Worm (Caenorhabditis elegans): ENCODE results near the gene F26D11.1.

- TF ChIP-seq ztf-22 (GFP tag; optimal IDR thresholded peaks at IDR 0.05): no peak
- no peak for TF ChIP-seq nfya-2 (GFP tag; IDR thresholded peaks at IDR 0.05)
- no peak for TF ChIP-seq ama-1 (optimal IDR thresholded peaks at IDR 0.05)
- TF ChIP-seq ama-1 (GFP tag; optimal IDR thresholded peaks at IDR 0.05): no peak
- TF ChIP-seq snpc-4 (GFP tag; optimal IDR thresholded peaks at IDR 0.05): no peak
- no peak for TF ChIP-seq snpc-4 (tag; optimal IDR thresholded peaks at IDR 0.05)
These were observed 3.5 kb upstream of the F26D11.1 start, which contains the start of gene let-413 for ce11 chrV:7977701-7978461.

All from whole organism, young adult.